Fruit fly (Drosophila melanogaster): ENCODE results near the gene CG8534.

Gene CG8534

dm6 chr3R:9808946-9809545 is 3.5 kb upstream of the CG8534 start, which contains the start of gene FBXO11 (continued):
- TF ChIP-seq crol (GFP tag; IDR thresholded peaks at IDR 0.05) (peak; percentile 74), CG4730 (GFP tag; IDR thresholded peaks at IDR 0.05) (no peak), CG17328 (GFP tag; IDR thresholded peaks at IDR 0.05) (no peak), CG10147 (GFP tag; optimal IDR thresholded peaks at IDR 0.05) (no peak), Usf (GFP tag; optimal IDR thresholded peaks at IDR 0.05) (no peak), h (optimal IDR thresholded peaks at IDR 0.05) (no peak), shn (GFP tag; optimal IDR thresholded peaks at IDR 0.05) (no peak), nmo (GFP tag; optimal IDR thresholded peaks at IDR 0.05) (peak; percentile 52), CG16813 (GFP tag; IDR thresholded peaks at IDR 0.05; ENCODE audit: partially characterized antibody) (peak; percentile 18; the same call in 1 of the 3 replicates), phol (tag; optimal IDR thresholded peaks at IDR 0.05) (no peak), CG14014 (GFP tag; IDR thresholded peaks at IDR 0.05) (no peak; the same call in 1 of the 2 replicates), seq (GFP tag; IDR thresholded peaks at IDR 0.05) (no peak), CG11456 (GFP tag; IDR thresholded peaks at IDR 0.05) (no peak), fd3F (GFP tag; optimal IDR thresholded peaks at IDR 0.05) (no peak), CG12071 (GFP tag; optimal IDR thresholded peaks at IDR 0.05) (no peak), slou (GFP tag; optimal IDR thresholded peaks at IDR 0.05) (no peak), ap (GFP tag; IDR thresholded peaks at IDR 0.05) (no peak), CG4854 (GFP tag; optimal IDR thresholded peaks at IDR 0.05) (no peak), NFAT (GFP tag; IDR thresholded peaks at IDR 0.05) (no peak), CG12391 (tag; optimal IDR thresholded peaks at IDR 0.05) (peak; percentile 12), lmd (GFP tag; IDR thresholded peaks at IDR 0.05) (no peak), Spps (tag; optimal IDR thresholded peaks at IDR 0.05) (no peak), Atf3 (GFP tag; optimal IDR thresholded peaks at IDR 0.05) (no peak), amos (GFP tag; IDR thresholded peaks at IDR 0.05; ENCODE audit: partially characterized antibody) (peak; percentile 36; the same call in 1 of the 2 replicates), eyg (GFP tag; optimal IDR thresholded peaks at IDR 0.05) (no peak), MESR4 (GFP tag; optimal IDR thresholded peaks at IDR 0.05) (peak; percentile 98), al (GFP tag; IDR thresholded peaks at IDR 0.05) (no peak), HLHmδ (GFP tag; optimal IDR thresholded peaks at IDR 0.05) (no peak), ham (GFP tag; IDR thresholded peaks at IDR 0.05) (no peak), grau (tag; optimal IDR thresholded peaks at IDR 0.05) (no peak), sens-2 (GFP tag; IDR thresholded peaks at IDR 0.05) (no peak), CG4820 (GFP tag; optimal IDR thresholded peaks at IDR 0.05) (no peak), oc (tag; optimal IDR thresholded peaks at IDR 0.05) (no peak), CG7556 (GFP tag; optimal IDR thresholded peaks at IDR 0.05) (no peak), CG16779 (GFP tag; IDR thresholded peaks at IDR 0.05) (no peak), Rx (GFP tag; IDR thresholded peaks at IDR 0.05) (no peak), CG13624 (GFP tag; optimal IDR thresholded peaks at IDR 0.05) (peak; percentile 25), trem (tag; optimal IDR thresholded peaks at IDR 0.05) (peak; percentile 34), dan (GFP tag; IDR thresholded peaks at IDR 0.05) (no peak), repo (GFP tag; optimal IDR thresholded peaks at IDR 0.05) (peak; percentile 6), wdn (GFP tag; IDR thresholded peaks at IDR 0.05) (no peak), CG2712 (tag; optimal IDR thresholded peaks at IDR 0.05) (no peak), D (optimal IDR thresholded peaks at IDR 0.05) (peak; percentile 96), D (GFP tag; optimal IDR thresholded peaks at IDR 0.05) (peak; percentile 61), Elba2 (GFP tag; optimal IDR thresholded peaks at IDR 0.05) (peak; percentile 55), CG1832 (GFP tag; optimal IDR thresholded peaks at IDR 0.05) (peak; percentile 93), CG1529 (GFP tag; optimal IDR thresholded peaks at IDR 0.05) (no peak), CG17912 (GFP tag; optimal IDR thresholded peaks at IDR 0.05) (no peak), Hmr (GFP tag; optimal IDR thresholded peaks at IDR 0.05) (peak; percentile 51), ash1 (GFP tag; optimal IDR thresholded peaks at IDR 0.05) (no peak), Ssrp (tag; optimal IDR thresholded peaks at IDR 0.05) (no peak), Sry-β (GFP tag; optimal IDR thresholded peaks at IDR 0.05) (no peak)

All from whole organism, embryonic.